Fruit fly (Drosophila melanogaster) whole organism, prepupa: ENCODE measurements around the gene RagA-B.
A peak's percentile ranks its signal among the peaks of the same experiment; 100 is the strongest.

Source experiments
- Blimp-1 ChIP-seq: fragments of 200-800 bp; sonication (Bioruptor generic); optimal IDR thresholded peaks from 3 replicates; lab custom pipeline; 2017; ENCODE audit warnings: missing biosample characterization, missing genetic modification characterization, mild to moderate bottlenecking, moderate library complexity, missing genetic modification reagents
- CG10631 ChIP-seq: fragments of 200-800 bp; sonication (Bioruptor generic); optimal IDR thresholded peaks from 2 replicates; lab custom pipeline; 2016; ENCODE audit warnings: missing biosample characterization, missing genetic modification characterization
- CG10669 ChIP-seq: fragments of 200-800 bp; sonication (Bioruptor generic); optimal IDR thresholded peaks from 3 replicates; lab custom pipeline; 2018; ENCODE audit warnings: missing biosample characterization, mild to moderate bottlenecking, missing genetic modification characterization, moderate library complexity
- CG11294 ChIP-seq: fragments of 200-800 bp; sonication (Bioruptor generic); IDR thresholded peaks from 2 replicates; pipeline ENCODE4 v1.3.6; 2022; ENCODE audit warnings: missing biosample characterization, missing genetic modification characterization
- CG11762 ChIP-seq: fragments of 200-800 bp; sonication (Bioruptor generic); optimal IDR thresholded peaks from 3 replicates; lab custom pipeline; 2016; ENCODE audit warnings: missing biosample characterization, missing genetic modification characterization; ENCODE audit not compliant: insufficient read depth
- CG15336 ChIP-seq: fragments of 200-800 bp; sonication (Bioruptor generic); IDR thresholded peaks from 2 replicates; pipeline ENCODE4 v1.3.6; 2022; ENCODE audit warnings: missing biosample characterization, missing genetic modification characterization
- CG1621 ChIP-seq: fragments of 200-800 bp; sonication (Bioruptor generic); optimal IDR thresholded peaks from 3 replicates; lab custom pipeline; 2018; ENCODE audit warnings: missing biosample characterization, mild to moderate bottlenecking, missing genetic modification characterization
- CG31627 ChIP-seq: fragments of 200-800 bp; sonication (Bioruptor generic); optimal IDR thresholded peaks from 3 replicates; lab custom pipeline; 2016; ENCODE audit warnings: missing biosample characterization, missing genetic modification characterization
- CG32006 ChIP-seq: fragments of 200-800 bp; sonication (Bioruptor generic); optimal IDR thresholded peaks from 3 replicates; lab custom pipeline; 2017; ENCODE audit warnings: missing biosample characterization, mild to moderate bottlenecking, missing genetic modification characterization
- CG34406 ChIP-seq: fragments of 200-800 bp; sonication (Bioruptor generic); optimal IDR thresholded peaks from 3 replicates; lab custom pipeline; 2016; ENCODE audit warnings: missing biosample characterization, missing genetic modification characterization
- CG3919 ChIP-seq: fragments of 200-800 bp; sonication (Bioruptor generic); optimal IDR thresholded peaks from 3 replicates; lab custom pipeline; 2016; ENCODE audit warnings: missing biosample characterization, missing genetic modification characterization
- CG4318 ChIP-seq: fragments of 200-800 bp; sonication (Bioruptor generic); optimal IDR thresholded peaks from 3 replicates; lab custom pipeline; 2017; ENCODE audit warnings: missing biosample characterization, mild to moderate bottlenecking, missing genetic modification characterization
- CG6163 ChIP-seq: fragments of 200-800 bp; sonication (Bioruptor generic); IDR thresholded peaks from 3 replicates; pipeline ENCODE4 v1.3.6; 2022; ENCODE audit warnings: missing biosample characterization, missing genetic modification characterization
- CG6276 ChIP-seq: fragments of 200-800 bp; sonication (Bioruptor generic); optimal IDR thresholded peaks from 2 replicates; lab custom pipeline; 2017; ENCODE audit warnings: missing biosample characterization, mild to moderate bottlenecking, missing genetic modification characterization
- CG6854 ChIP-seq: fragments of 200-800 bp; sonication (Bioruptor generic); optimal IDR thresholded peaks from 2 replicates; lab custom pipeline; 2017; ENCODE audit warnings: missing biosample characterization, mild to moderate bottlenecking, missing genetic modification characterization
- CG7368 ChIP-seq: fragments of 200-800 bp; sonication (Bioruptor generic); optimal IDR thresholded peaks from 3 replicates; lab custom pipeline; 2016; ENCODE audit warnings: missing biosample characterization, missing genetic modification characterization
- CG8119 ChIP-seq: fragments of 200-800 bp; sonication (Bioruptor generic); IDR thresholded peaks from 3 replicates; pipeline ENCODE4 v1.3.6; 2022; ENCODE audit warnings: missing biosample characterization, missing genetic modification characterization
- CG8632 ChIP-seq: fragments of 200-800 bp; sonication (Bioruptor generic); optimal IDR thresholded peaks from 3 replicates; lab custom pipeline; 2016; ENCODE audit warnings: missing biosample characterization, missing genetic modification characterization
- Eip75B ChIP-seq: fragments of 200-800 bp; sonication (Bioruptor generic); optimal IDR thresholded peaks from 3 replicates; lab custom pipeline; 2016; ENCODE audit warnings: missing biosample characterization, missing genetic modification characterization
- Eip78C ChIP-seq: fragments of 200-800 bp; sonication (Bioruptor generic); peaks from one replicate; lab custom pipeline; 2016; ENCODE audit warnings: missing biosample characterization, missing genetic modification characterization
- Eip93F ChIP-seq: fragments of 200-800 bp; sonication (Bioruptor generic); optimal IDR thresholded peaks from 2 replicates; lab custom pipeline; 2016; ENCODE audit warnings: missing biosample characterization, mild to moderate bottlenecking, missing genetic modification characterization
- Ets21C ChIP-seq: fragments of 200-800 bp; sonication (Bioruptor generic); optimal IDR thresholded peaks from 3 replicates; lab custom pipeline; 2016; ENCODE audit warnings: missing biosample characterization, missing genetic modification characterization
- Ets96B ChIP-seq: fragments of 200-800 bp; optimal IDR thresholded peaks from 2 replicates; lab custom pipeline; 2019; ENCODE audit warnings: missing biosample characterization, mild to moderate bottlenecking, missing genetic modification characterization, moderate library complexity
- Gug ChIP-seq: fragments of 200-800 bp; sonication (Bioruptor generic); IDR thresholded peaks from 2 replicates; pipeline ENCODE4 v1.3.6; 2022; ENCODE audit warnings: missing biosample characterization, missing genetic modification characterization
- Hr38 ChIP-seq: sonication (Bioruptor generic); optimal IDR thresholded peaks from 2 replicates; lab custom pipeline; 2016; ENCODE audit warnings: missing biosample characterization, missing genetic modification characterization
- Hr39 ChIP-seq: fragments of 200-800 bp; sonication (Bioruptor generic); optimal IDR thresholded peaks from 2 replicates; lab custom pipeline; 2016; ENCODE audit warnings: missing biosample characterization, missing genetic modification characterization
- Lpt ChIP-seq: fragments of 200-800 bp; sonication (Bioruptor generic); optimal IDR thresholded peaks from 3 replicates; lab custom pipeline; 2016; ENCODE audit warnings: missing biosample characterization, missing genetic modification characterization
- OdsH ChIP-seq: fragments of 200-800 bp; sonication (Bioruptor generic); optimal IDR thresholded peaks from 3 replicates; lab custom pipeline; 2016; ENCODE audit warnings: missing biosample characterization, missing genetic modification characterization
- Sox102F ChIP-seq: fragments of 200-800 bp; sonication (Bioruptor generic); optimal IDR thresholded peaks from 2 replicates; lab custom pipeline; 2016; ENCODE audit warnings: missing biosample characterization, mild to moderate bottlenecking, missing genetic modification characterization
- Sox14 ChIP-seq: fragments of 200-800 bp; sonication (Bioruptor generic); optimal IDR thresholded peaks from 3 replicates; lab custom pipeline; 2016; ENCODE audit warnings: missing biosample characterization, missing genetic modification characterization
- Sox15 ChIP-seq: fragments of 200-800 bp; sonication (Bioruptor generic); optimal IDR thresholded peaks from 3 replicates; lab custom pipeline; 2016; ENCODE audit warnings: missing biosample characterization, missing genetic modification characterization
- achi ChIP-seq: fragments of 200-800 bp; sonication (Bioruptor generic); optimal IDR thresholded peaks from 3 replicates; lab custom pipeline; 2016; ENCODE audit warnings: missing biosample characterization, missing genetic modification characterization
- acj6 ChIP-seq: fragments of 200-800 bp; sonication (Bioruptor generic); optimal IDR thresholded peaks from 3 replicates; lab custom pipeline; 2016; ENCODE audit warnings: missing biosample characterization, missing genetic modification characterization
- cyc ChIP-seq: fragments of 200-800 bp; sonication (Bioruptor generic); optimal IDR thresholded peaks from 3 replicates; lab custom pipeline; 2016; ENCODE audit warnings: missing biosample characterization, missing genetic modification characterization
- dac ChIP-seq: fragments of 200-800 bp; sonication (Bioruptor generic); optimal IDR thresholded peaks from 2 replicates; lab custom pipeline; 2017; ENCODE audit warnings: missing biosample characterization, mild to moderate bottlenecking, missing genetic modification characterization
- eg ChIP-seq: fragments of 200-800 bp; sonication (Bioruptor generic); IDR thresholded peaks from 3 replicates; pipeline ENCODE4 v1.3.6; 2022; ENCODE audit warnings: missing biosample characterization, missing genetic modification characterization
- esn ChIP-seq: fragments of 200-800 bp; sonication (Bioruptor generic); optimal IDR thresholded peaks from 2 replicates; lab custom pipeline; 2016; ENCODE audit warnings: missing biosample characterization, mild to moderate bottlenecking, missing genetic modification characterization, moderate library complexity
- fd59A ChIP-seq: fragments of 200-800 bp; sonication (Bioruptor generic); optimal IDR thresholded peaks from 2 replicates; lab custom pipeline; 2017; ENCODE audit warnings: missing biosample characterization, mild to moderate bottlenecking, missing genetic modification characterization, missing genetic modification reagents
- fd85E ChIP-seq: fragments of 200-800 bp; sonication (Bioruptor generic); optimal IDR thresholded peaks from 3 replicates; lab custom pipeline; 2016; ENCODE audit warnings: missing biosample characterization, missing genetic modification characterization
- fkh ChIP-seq: fragments of 200-800 bp; sonication (Bioruptor generic); optimal IDR thresholded peaks from 3 replicates; lab custom pipeline; 2017; ENCODE audit warnings: missing biosample characterization, mild to moderate bottlenecking, missing genetic modification characterization, moderate library complexity
- lz ChIP-seq: fragments of 200-800 bp; sonication (Bioruptor generic); optimal IDR thresholded peaks from 3 replicates; lab custom pipeline; 2016; ENCODE audit warnings: missing biosample characterization, missing genetic modification characterization
- pdm3 ChIP-seq: fragments of 200-800 bp; sonication (Bioruptor generic); optimal IDR thresholded peaks from 3 replicates; lab custom pipeline; 2016; ENCODE audit warnings: missing biosample characterization, missing genetic modification characterization
- ss ChIP-seq, 2 experiments: fragments of 200-800 bp; sonication (Bioruptor generic); optimal IDR thresholded peaks; 2 replicates in 1 of 2; 3 replicates in 1 of 2; lab custom pipeline; 2017 to 2018; ENCODE audit warnings: mild to moderate bottlenecking in 2 of 2, missing biosample characterization in 2 of 2, missing genetic modification characterization in 2 of 2, moderate library complexity in 1 of 2
- svp ChIP-seq: fragments of 200-800 bp; sonication (Bioruptor generic); peaks from one replicate; lab custom pipeline; 2016; ENCODE audit warnings: missing biosample characterization, missing genetic modification characterization
- topi ChIP-seq: fragments of 200-800 bp; sonication (Bioruptor generic); optimal IDR thresholded peaks from 3 replicates; lab custom pipeline; 2016; ENCODE audit warnings: missing biosample characterization, missing genetic modification characterization
- vri ChIP-seq: fragments of 200-800 bp; sonication (Bioruptor generic); optimal IDR thresholded peaks from 3 replicates; lab custom pipeline; 2016; ENCODE audit warnings: missing biosample characterization, mild to moderate bottlenecking, missing genetic modification characterization

The RagA-B gene

dm6 chr3R:8978768-8979167 lies 5.3 kb downstream of the RagA-B start (continued):
- peak; percentile 42 for TF ChIP-seq CG11762 (GFP tag; lab: Kevin White, UChicago)
- TF ChIP-seq fd85E = peak; percentile 40
- TF ChIP-seq Ets96B = peak; percentile 13
- TF ChIP-seq cyc (GFP tag; lab: Kevin White, UChicago) = peak; percentile 80
- peak; percentile 83 for TF ChIP-seq Blimp-1 (GFP tag; lab: Kevin White, UChicago)
- no peak for TF ChIP-seq fkh (GFP tag; lab: Kevin White, UChicago)
- peak; percentile 64 for TF ChIP-seq Hr39
- peak; percentile 94 for TF ChIP-seq Eip78C (GFP tag; lab: Kevin White, UChicago)
- TF ChIP-seq Eip93F = peak; percentile 55
- TF ChIP-seq acj6 (GFP tag; lab: Kevin White, UChicago) = peak; percentile 78
- TF ChIP-seq CG34406 (GFP tag; lab: Kevin White, UChicago) = peak; percentile 90
- peak; percentile 71 for TF ChIP-seq Sox15 (GFP tag; lab: Kevin White, UChicago)
- peak; percentile 63; the same call in 2 of the 3 replicates for TF ChIP-seq CG6163 (GFP tag; lab: Robert Waterston, UW)
- TF ChIP-seq CG10631 (GFP tag; lab: Kevin White, UChicago) = peak; percentile 70
- peak; percentile 88 for TF ChIP-seq esn (GFP tag; lab: Kevin White, UChicago)
- no peak for TF ChIP-seq CG1621
- peak; percentile 71 for TF ChIP-seq Sox14 (GFP tag; lab: Kevin White, UChicago)
- peak; percentile 73 for TF ChIP-seq OdsH (GFP tag; lab: Kevin White, UChicago)
- peak; percentile 63 for TF ChIP-seq CG32006
- no peak for TF ChIP-seq CG11294 (GFP tag; lab: Robert Waterston, UW)
- TF ChIP-seq pdm3 = peak; percentile 75
- TF ChIP-seq CG8119 (GFP tag; lab: Robert Waterston, UW) = peak; percentile 51; the same call in 2 of the 3 replicates
- TF ChIP-seq lz (GFP tag; lab: Kevin White, UChicago) = peak; percentile 78
- peak; percentile 69 for TF ChIP-seq CG31627 (GFP tag; lab: Kevin White, UChicago)
- peak; percentile 84 for TF ChIP-seq topi
- no peak for TF ChIP-seq dac (GFP tag; lab: Kevin White, UChicago)
- peak; percentile 93 for TF ChIP-seq svp
- TF ChIP-seq achi = peak; percentile 76
- TF ChIP-seq CG6276 (GFP tag; lab: Kevin White, UChicago) = no peak
- TF ChIP-seq CG8632 = peak; percentile 84
- no peak for TF ChIP-seq CG6854 (GFP tag; lab: Kevin White, UChicago)
- peak in 1 of 2 experiments; percentile 27 for TF ChIP-seq ss (GFP tag; optimal IDR thresholded peaks at IDR 0.05; lab: Kevin White, UChicago)

- TF ChIP-seq CG6854 (GFP tag; lab: Kevin White, UChicago) = no peak
- TF ChIP-seq lz (GFP tag; lab: Kevin White, UChicago) = no peak
- TF ChIP-seq Eip93F = no peak
- no peak for TF ChIP-seq CG8632
- no peak for TF ChIP-seq Eip75B
- TF ChIP-seq CG7368 (GFP tag; lab: Kevin White, UChicago) = no peak
- TF ChIP-seq Sox15 (GFP tag; lab: Kevin White, UChicago) = no peak
- no peak for TF ChIP-seq CG32006
- TF ChIP-seq eg (GFP tag; lab: Robert Waterston, UW) = no peak
- no peak for TF ChIP-seq Sox14 (GFP tag; lab: Kevin White, UChicago)
- TF ChIP-seq CG3919 (GFP tag; lab: Kevin White, UChicago) = no peak
- no peak for TF ChIP-seq CG1621
- no peak for TF ChIP-seq Hr38 (GFP tag; lab: Kevin White, UChicago)
- TF ChIP-seq Lpt (GFP tag; lab: Kevin White, UChicago) = no peak
- TF ChIP-seq CG4318 (GFP tag; lab: Kevin White, UChicago) = no peak
- no peak for TF ChIP-seq CG34406 (GFP tag; lab: Kevin White, UChicago)
- TF ChIP-seq Eip78C (GFP tag; lab: Kevin White, UChicago) = no peak
Observed at dm6 chr3R:8976073-8976593, 8.0 kb downstream of the RagA-B start.

DNA sequence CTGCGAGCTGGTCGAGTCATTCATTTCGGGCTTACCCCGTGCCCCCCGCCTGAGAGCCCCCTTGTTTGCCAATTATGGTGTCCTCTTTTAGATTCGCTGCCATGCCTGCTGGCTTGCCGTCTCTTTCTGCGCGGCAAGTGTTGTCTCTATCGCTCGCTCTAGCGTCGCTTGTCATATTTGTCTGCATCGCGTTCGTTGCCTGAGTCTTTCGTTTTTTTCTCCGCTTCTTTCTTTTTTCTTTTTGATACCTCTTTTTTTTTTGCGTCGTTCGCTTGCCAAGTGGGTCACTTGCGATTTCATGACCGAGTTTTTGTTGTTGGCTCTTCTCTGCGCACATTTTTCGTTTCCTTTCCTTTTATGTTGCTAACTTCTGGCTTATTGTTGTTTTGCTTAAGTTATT lies 12.3 kb downstream of the RagA-B start:
- TF ChIP-seq svp = no peak
- peak; percentile 73 for TF ChIP-seq CG6276 (GFP tag; lab: Kevin White, UChicago)
- peak; percentile 42 for TF ChIP-seq Lpt (GFP tag; lab: Kevin White, UChicago)
- TF ChIP-seq fkh (GFP tag; lab: Kevin White, UChicago) = no peak
- peak; percentile 62 for TF ChIP-seq CG6163 (GFP tag; lab: Robert Waterston, UW)
- TF ChIP-seq fd59A = no peak
- TF ChIP-seq lz (GFP tag; lab: Kevin White, UChicago) = no peak
- TF ChIP-seq CG10669 (GFP tag; lab: Kevin White, UChicago) = peak; percentile 2
- no peak for TF ChIP-seq Sox15 (GFP tag; lab: Kevin White, UChicago)
- no peak for TF ChIP-seq CG4318 (GFP tag; lab: Kevin White, UChicago)
- peak; percentile 89 for TF ChIP-seq Blimp-1 (GFP tag; lab: Kevin White, UChicago)
- no peak for TF ChIP-seq Eip93F
- peak; percentile 64 for TF ChIP-seq CG15336 (GFP tag; lab: Robert Waterston, UW)
- TF ChIP-seq CG11294 (GFP tag; lab: Robert Waterston, UW) = no peak
- no peak for TF ChIP-seq Ets21C (GFP tag; lab: Kevin White, UChicago)
- no peak for TF ChIP-seq acj6 (GFP tag; lab: Kevin White, UChicago)
- TF ChIP-seq Sox14 (GFP tag; lab: Kevin White, UChicago) = no peak
- TF ChIP-seq Sox102F (GFP tag; lab: Kevin White, UChicago) = no peak
- no peak for TF ChIP-seq Hr38 (GFP tag; lab: Kevin White, UChicago)
- no peak for TF ChIP-seq vri (GFP tag; lab: Kevin White, UChicago)
- no peak for TF ChIP-seq Gug
- TF ChIP-seq OdsH (GFP tag; lab: Kevin White, UChicago) = no peak
